Worm (Caenorhabditis elegans) whole organism, late embryonic: Measurements from ENCODE around the gene nmt-1.

Source experiments
- C08G9.2 ChIP-seq: sonication (generic microtip); optimal IDR thresholded peaks from 2 replicates; lab custom pipeline; 2016; ENCODE audit warnings: mild to moderate bottlenecking, missing genetic modification characterization, moderate library complexity, missing compliant biosample characterization
- F13H6.1 ChIP-seq: sonication (generic microtip); optimal IDR thresholded peaks from 2 replicates; lab custom pipeline; 2016; ENCODE audit warnings: missing genetic modification characterization, missing compliant biosample characterization
- K02D7.2 ChIP-seq: sonication (generic microtip); optimal IDR thresholded peaks from 2 replicates; lab custom pipeline; 2017; ENCODE audit warnings: mild to moderate bottlenecking, missing genetic modification characterization, missing compliant biosample characterization
- K09A11.1 ChIP-seq: sonication (generic microtip); optimal IDR thresholded peaks from 2 replicates; lab custom pipeline; 2017; ENCODE audit warnings: antibody characterized with exemption, mild to moderate bottlenecking, missing genetic modification characterization, missing compliant biosample characterization; ENCODE audit not compliant: insufficient read depth
- T23F11.4 ChIP-seq: fragments of 200-800 bp; sonication (Bioruptor generic); optimal IDR thresholded peaks from 2 replicates; lab custom pipeline; 2018; ENCODE audit warnings: mild to moderate bottlenecking, missing genetic modification characterization, missing compliant biosample characterization
- Y22D7AL.16 ChIP-seq: sonication (generic microtip); optimal IDR thresholded peaks from 2 replicates; lab custom pipeline; 2016; ENCODE audit warnings: missing genetic modification characterization, missing compliant biosample characterization
- ama-1 ChIP-seq: fragments of 150-350 bp; optimal IDR thresholded peaks from 2 replicates; lab custom pipeline; 2014
- ceh-18 ChIP-seq: sonication (generic microtip); optimal IDR thresholded peaks from 2 replicates; lab custom pipeline; 2016; ENCODE audit warnings: missing genetic modification characterization, missing compliant biosample characterization
- ceh-19 ChIP-seq: fragments of 200-800 bp; sonication (Bioruptor generic); optimal IDR thresholded peaks from 2 replicates; lab custom pipeline; 2018; ENCODE audit warnings: mild to moderate bottlenecking, missing genetic modification characterization, missing compliant biosample characterization
- ceh-2 ChIP-seq: sonication (generic microtip); optimal IDR thresholded peaks from 2 replicates; lab custom pipeline; 2016; ENCODE audit warnings: missing genotype, missing genetic modification characterization, missing compliant biosample characterization
- ceh-22 ChIP-seq: sonication (generic microtip); optimal IDR thresholded peaks from 2 replicates; lab custom pipeline; 2017; ENCODE audit warnings: missing biosample characterization, missing genetic modification characterization
- ceh-30 ChIP-seq: fragments of 150-350 bp; optimal IDR thresholded peaks from 2 replicates; lab custom pipeline; 2014; ENCODE audit warnings: missing biosample characterization, missing genetic modification characterization
- ceh-45 ChIP-seq: fragments of 200-800 bp; sonication (Bioruptor generic); IDR thresholded peaks from 2 replicates; pipeline ENCODE4 v1.3.6; 2022; ENCODE audit warnings: missing genetic modification reagents, missing genetic modification characterization, missing compliant biosample characterization
- ceh-6 ChIP-seq: fragments of 200-800 bp; sonication (Bioruptor generic); optimal IDR thresholded peaks from 2 replicates; lab custom pipeline; 2018; ENCODE audit warnings: mild to moderate bottlenecking, missing genetic modification characterization, missing compliant biosample characterization
- ceh-9 ChIP-seq: sonication (generic microtip); optimal IDR thresholded peaks from 2 replicates; lab custom pipeline; 2016; ENCODE audit warnings: mild to moderate bottlenecking, missing genetic modification characterization, inconsistent platforms, missing compliant biosample characterization
- che-1 ChIP-seq: sonication (generic microtip); optimal IDR thresholded peaks from 2 replicates; lab custom pipeline; 2016; ENCODE audit warnings: mild to moderate bottlenecking, missing genetic modification characterization, missing compliant biosample characterization
- dve-1 ChIP-seq: sonication (generic microtip); optimal IDR thresholded peaks from 2 replicates; lab custom pipeline; 2017; ENCODE audit warnings: antibody characterized with exemption, mild to moderate bottlenecking, missing genetic modification characterization, missing compliant biosample characterization
- elt-2 ChIP-seq: sonication (generic microtip); optimal IDR thresholded peaks from 2 replicates; lab custom pipeline; 2016; ENCODE audit warnings: missing genetic modification reagents, missing genetic modification characterization, missing compliant biosample characterization
- elt-4 ChIP-seq: sonication (generic microtip); optimal IDR thresholded peaks from 2 replicates; lab custom pipeline; 2016; ENCODE audit warnings: missing genetic modification characterization, missing compliant biosample characterization
- ets-4 ChIP-seq: sonication (generic microtip); optimal IDR thresholded peaks from 2 replicates; lab custom pipeline; 2016; ENCODE audit warnings: missing genetic modification characterization, missing compliant biosample characterization
- eyg-1 ChIP-seq: sonication (generic microtip); optimal IDR thresholded peaks from 2 replicates; lab custom pipeline; 2016; ENCODE audit warnings: missing genotype, missing genetic modification characterization, missing compliant biosample characterization
- fax-1 ChIP-seq: sonication (generic microtip); optimal IDR thresholded peaks from 2 replicates; lab custom pipeline; 2016; ENCODE audit warnings: missing genotype, missing genetic modification characterization, missing compliant biosample characterization
- fkh-10 ChIP-seq: fragments of 150-350 bp; optimal IDR thresholded peaks from 2 replicates; lab custom pipeline; 2014; ENCODE audit warnings: missing biosample characterization, missing genetic modification reagents, missing genetic modification characterization
- gmeb-2 ChIP-seq: sonication (generic microtip); optimal IDR thresholded peaks from 2 replicates; lab custom pipeline; 2016; ENCODE audit warnings: missing genetic modification characterization, inconsistent platforms, missing compliant biosample characterization
- hlh-30 ChIP-seq: sonication (generic microtip); optimal IDR thresholded peaks from 2 replicates; lab custom pipeline; 2017; ENCODE audit warnings: antibody characterized with exemption, missing genetic modification characterization, missing compliant biosample characterization; ENCODE audit not compliant: insufficient read depth
- hlh-8 ChIP-seq: sonication (generic microtip); optimal IDR thresholded peaks from 2 replicates; lab custom pipeline; 2016; ENCODE audit warnings: missing genotype, missing genetic modification characterization, missing compliant biosample characterization
- lim-6 ChIP-seq: sonication (generic microtip); optimal IDR thresholded peaks from 2 replicates; lab custom pipeline; 2016; ENCODE audit warnings: missing genetic modification characterization, missing compliant biosample characterization
- lin-11 ChIP-seq: fragments of 200-800 bp; sonication (Bioruptor generic); optimal IDR thresholded peaks from 2 replicates; lab custom pipeline; 2018; ENCODE audit warnings: mild to moderate bottlenecking, missing genetic modification characterization, missing compliant biosample characterization
- madf-2 ChIP-seq: sonication (generic microtip); optimal IDR thresholded peaks from 2 replicates; lab custom pipeline; 2017; ENCODE audit warnings: missing genetic modification characterization, missing compliant biosample characterization
- mec-3 ChIP-seq: sonication (generic microtip); optimal IDR thresholded peaks from 2 replicates; lab custom pipeline; 2016; ENCODE audit warnings: borderline replicate concordance, missing genetic modification characterization, missing compliant biosample characterization
- nfya-1 ChIP-seq: sonication (generic microtip); optimal IDR thresholded peaks from 2 replicates; lab custom pipeline; 2017; ENCODE audit warnings: missing genetic modification characterization, mild to moderate bottlenecking, missing compliant biosample characterization, antibody characterized with exemption, moderate library complexity
- npax-4 ChIP-seq: sonication (generic microtip); optimal IDR thresholded peaks from 2 replicates; lab custom pipeline; 2016; ENCODE audit warnings: missing genetic modification characterization, missing compliant biosample characterization
- pag-3 ChIP-seq: sonication (generic microtip); optimal IDR thresholded peaks from 2 replicates; lab custom pipeline; 2016; ENCODE audit warnings: missing compliant biosample characterization, missing genetic modification characterization, borderline replicate concordance
- pat-9 ChIP-seq: fragments of 200-800 bp; sonication (Bioruptor generic); optimal IDR thresholded peaks from 2 replicates; lab custom pipeline; 2018; ENCODE audit warnings: mild to moderate bottlenecking, missing genetic modification characterization, moderate library complexity, missing compliant biosample characterization
- pax-1 ChIP-seq: fragments of 150-350 bp; optimal IDR thresholded peaks from 2 replicates; lab custom pipeline; 2014; ENCODE audit warnings: missing biosample characterization, missing genetic modification characterization
- pha-4 ChIP-seq: fragments of 150-350 bp; optimal IDR thresholded peaks from 2 replicates; lab custom pipeline; 2018; ENCODE audit warnings: missing biosample characterization, missing genetic modification reagents, missing genetic modification characterization
- pros-1 ChIP-seq: fragments of 150-350 bp; optimal IDR thresholded peaks from 2 replicates; lab custom pipeline; 2014; ENCODE audit warnings: missing biosample characterization, missing genetic modification reagents, missing genetic modification characterization
- ref-2 ChIP-seq: sonication (generic microtip); optimal IDR thresholded peaks from 2 replicates; lab custom pipeline; 2016; ENCODE audit warnings: missing genetic modification characterization, missing compliant biosample characterization
- rnt-1 ChIP-seq: sonication (generic microtip); optimal IDR thresholded peaks from 2 replicates; lab custom pipeline; 2016; ENCODE audit warnings: missing genetic modification characterization, missing compliant biosample characterization
- sdc-2 ChIP-seq: sonication (generic microtip); optimal IDR thresholded peaks from 2 replicates; lab custom pipeline; 2016; ENCODE audit warnings: missing genotype, missing genetic modification characterization, missing compliant biosample characterization
- sox-4 ChIP-seq: sonication (generic microtip); optimal IDR thresholded peaks from 2 replicates; lab custom pipeline; 2017; ENCODE audit warnings: mild to moderate bottlenecking, missing genetic modification characterization, inconsistent platforms, missing compliant biosample characterization
- ttx-3 ChIP-seq: sonication (generic microtip); optimal IDR thresholded peaks from 2 replicates; lab custom pipeline; 2016; ENCODE audit warnings: missing genetic modification reagents, missing genetic modification characterization, missing compliant biosample characterization
- unc-42 ChIP-seq: sonication (generic microtip); optimal IDR thresholded peaks from 2 replicates; lab custom pipeline; 2016; ENCODE audit warnings: missing genotype, missing genetic modification characterization, missing compliant biosample characterization
- unc-55 ChIP-seq: sonication (generic microtip); optimal IDR thresholded peaks from 2 replicates; lab custom pipeline; 2017; ENCODE audit warnings: missing biosample characterization, missing genetic modification reagents, missing genetic modification characterization
- unc-86 ChIP-seq: sonication (generic microtip); optimal IDR thresholded peaks from 2 replicates; lab custom pipeline; 2016; ENCODE audit warnings: missing genetic modification characterization, missing compliant biosample characterization

nmt-1 gene

DNA sequence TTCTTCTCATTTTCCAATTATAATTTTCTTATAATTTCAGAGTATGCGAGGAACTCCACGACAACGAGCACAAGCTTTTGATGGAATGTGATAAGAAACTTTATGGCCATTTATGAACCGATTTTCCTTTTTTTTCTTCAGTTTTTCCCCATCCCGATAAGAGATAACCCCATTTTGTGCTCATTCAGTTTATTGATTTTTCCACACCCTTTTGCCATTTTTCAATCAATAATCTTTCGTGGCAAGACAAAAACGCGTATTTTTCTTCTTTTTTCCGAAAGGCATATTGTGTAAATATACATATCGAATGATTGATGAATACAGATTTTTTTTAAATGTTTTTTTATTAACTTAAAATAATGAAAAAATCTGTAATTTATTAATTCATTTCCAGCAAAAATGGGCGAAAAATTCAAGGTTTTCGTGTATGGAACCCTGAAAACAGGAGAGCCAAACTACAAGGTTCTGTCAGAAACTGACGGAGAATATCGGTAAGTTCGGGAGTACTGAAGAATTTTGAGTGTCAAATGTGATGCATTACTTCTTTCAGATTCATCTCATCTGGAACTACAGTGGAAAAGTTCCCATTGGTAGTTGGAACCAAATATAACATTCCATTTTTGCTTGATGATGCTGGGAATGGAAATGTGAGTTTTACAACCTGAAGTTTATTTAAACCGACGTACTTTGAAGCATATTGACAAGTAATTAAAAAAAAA, 48.3 kb upstream of the nmt-1 start, which contains the start of gene F42A10.9:
F42A10.9 (plus strand) TSS at position 321 of the 719 bp plus-strand sequence.
- peak; percentile 18 for TF ChIP-seq elt-2
- no peak for TF ChIP-seq K02D7.2 (tag; lab: Kevin White, UChicago)

DNA sequence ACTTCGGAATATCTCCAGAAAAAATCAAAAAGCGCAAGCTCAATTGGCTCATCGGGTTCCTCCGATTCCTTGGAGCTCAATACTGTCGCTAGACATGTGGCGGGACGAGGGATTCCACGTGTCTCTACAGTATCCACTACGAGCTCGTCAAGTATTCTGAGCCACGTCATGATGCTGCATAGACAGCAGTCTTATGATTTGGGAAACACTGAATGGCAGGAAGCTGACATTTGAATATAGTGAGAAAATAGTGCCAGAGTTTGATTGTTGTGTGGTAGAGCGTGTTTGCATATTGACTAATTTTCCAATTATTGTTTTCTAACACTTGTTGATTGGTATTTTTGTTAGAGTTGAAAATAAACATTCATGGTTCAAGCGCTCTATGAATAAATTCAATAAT, 47.2 kb upstream of the nmt-1 start:
- no peak for TF ChIP-seq lim-6 (tag; lab: Kevin White, UChicago)
- TF ChIP-seq F13H6.1 (tag; lab: Kevin White, UChicago) = no peak
- TF ChIP-seq ceh-45 (GFP tag; lab: Robert Waterston, UW) = no peak
- no peak for TF ChIP-seq ceh-18 (tag; lab: Kevin White, UChicago)
- no peak for TF ChIP-seq hlh-8 (tag; lab: Kevin White, UChicago)
- TF ChIP-seq Y22D7AL.16 = no peak
- TF ChIP-seq nfya-1 = no peak
- TF ChIP-seq lin-11 (tag; lab: Kevin White, UChicago) = no peak
- no peak for TF ChIP-seq unc-86 (tag; lab: Kevin White, UChicago)
- TF ChIP-seq rnt-1 = no peak
- TF ChIP-seq unc-42 (tag; lab: Kevin White, UChicago) = no peak
- no peak for TF ChIP-seq ets-4 (tag; lab: Kevin White, UChicago)
- TF ChIP-seq T23F11.4 = no peak
- TF ChIP-seq ama-1 = no peak

DNA sequence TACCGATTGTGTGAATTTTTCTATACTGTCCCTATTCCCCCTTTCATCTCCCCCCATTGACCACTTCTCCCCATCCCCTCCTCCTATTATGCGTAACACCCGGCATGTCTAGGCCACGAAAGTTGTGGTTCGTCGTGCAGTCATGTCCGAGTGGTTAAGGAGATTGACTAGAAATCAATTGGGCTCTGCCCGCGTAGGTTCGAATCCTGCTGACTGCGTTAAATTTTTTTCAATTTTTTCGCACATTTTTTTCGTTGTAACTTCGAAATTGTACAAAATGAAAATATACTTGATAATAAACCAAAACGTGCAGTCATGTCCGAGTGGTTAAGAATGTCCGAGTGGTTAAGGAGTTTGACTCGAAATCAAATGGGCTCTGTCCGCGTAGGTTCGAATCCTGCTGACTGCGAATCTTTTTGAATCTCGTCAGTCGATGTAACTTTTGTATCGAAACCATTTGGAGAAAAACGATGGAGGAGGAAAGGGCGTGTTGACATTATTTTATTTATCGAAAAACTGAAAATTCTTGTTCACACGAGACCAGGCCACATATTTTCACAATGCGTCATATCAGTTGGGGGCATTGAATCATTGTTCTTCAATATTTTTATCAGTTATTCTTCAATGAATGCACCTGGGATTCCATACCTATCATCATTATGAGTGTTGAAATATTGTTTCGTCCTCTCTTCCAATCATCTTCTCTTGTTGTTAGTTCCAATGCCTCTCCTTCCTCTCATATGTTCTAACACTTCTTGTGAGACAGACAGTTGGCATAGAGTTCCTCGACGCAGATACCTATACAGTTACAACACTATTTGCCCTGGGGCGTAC, 42.7 kb upstream of the nmt-1 start, which contains the start of gene nfm-1:
nfm-1 (plus strand) TSS at position 812 of the 834 bp plus-strand sequence.
- TF ChIP-seq ceh-9 (peak; percentile 73), elt-4 (no peak), ceh-22 (tag; lab: Kevin White, UChicago) (no peak), ceh-19 (GFP tag; lab: Kevin White, UChicago) (peak; percentile 87), hlh-30 (tag; lab: Kevin White, UChicago) (no peak), ceh-2 (tag; lab: Kevin White, UChicago) (peak; percentile 25), fkh-10 (no peak), eyg-1 (peak; percentile 38), ttx-3 (tag; lab: Kevin White, UChicago) (peak; percentile 79), dve-1 (tag; lab: Kevin White, UChicago) (peak; percentile 64), elt-2 (peak; percentile 83), K09A11.1 (tag; lab: Kevin White, UChicago) (peak; percentile 82), sox-4 (tag; lab: Kevin White, UChicago) (peak; percentile 86), unc-42 (tag; lab: Kevin White, UChicago) (peak; percentile 25), sdc-2 (tag; lab: Kevin White, UChicago) (peak; percentile 19), pat-9 (tag; lab: Kevin White, UChicago) (peak; percentile 80), hlh-8 (tag; lab: Kevin White, UChicago) (no peak), ceh-45 (GFP tag; lab: Robert Waterston, UW) (peak; percentile 77), F13H6.1 (tag; lab: Kevin White, UChicago) (peak; percentile 7), madf-2 (tag; lab: Kevin White, UChicago) (peak; percentile 81), pha-4 (tag; lab: Kevin White, UChicago) (no peak), ama-1 (no peak), ceh-6 (GFP tag; lab: Kevin White, UChicago) (peak; percentile 86), C08G9.2 (peak; percentile 37), ceh-30 (no peak), npax-4 (tag; lab: Kevin White, UChicago) (peak; percentile 69), ref-2 (peak; percentile 64), gmeb-2 (peak; percentile 77), pros-1 (tag; lab: Kevin White, UChicago) (peak; percentile 4), ets-4 (tag; lab: Kevin White, UChicago) (no peak), mec-3 (tag; lab: Kevin White, UChicago) (no peak), fax-1 (tag; lab: Kevin White, UChicago) (peak; percentile 10), lin-11 (tag; lab: Kevin White, UChicago) (peak; percentile 78), pag-3 (no peak), unc-55 (no peak), che-1 (tag; lab: Kevin White, UChicago) (peak; percentile 82), ceh-18 (tag; lab: Kevin White, UChicago) (no peak), pax-1 (no peak)
